Fruit fly (Drosophila melanogaster): ENCODE data around the gene Trpgamma.

Gene Trpgamma

DNA sequence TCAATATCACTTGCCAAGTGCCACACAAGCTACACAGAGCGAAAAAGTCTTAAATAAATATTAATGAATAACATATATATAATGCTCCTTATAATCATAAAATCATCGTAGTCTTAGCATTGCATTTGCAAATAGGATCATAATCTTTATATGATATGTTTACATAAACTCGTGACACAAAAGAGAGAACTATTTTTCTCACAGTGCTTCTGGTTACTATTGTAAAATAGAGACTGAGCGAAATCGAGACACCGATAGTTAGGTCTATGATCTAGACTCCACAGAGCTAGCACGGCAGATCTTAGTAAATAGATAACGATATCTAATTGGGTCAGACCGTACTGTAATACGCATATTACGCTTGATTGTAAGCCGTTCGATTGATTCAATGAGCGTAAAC lies 33.2 kb upstream of the Trpgamma start:
- TF ChIP-seq CTCF (optimal IDR thresholded peaks at IDR 0.05) (no peak), CG8478 (optimal IDR thresholded peaks at IDR 0.05) (no peak)

- no peak for TF ChIP-seq CG8478 (optimal IDR thresholded peaks at IDR 0.05)
- no peak for TF ChIP-seq CTCF (optimal IDR thresholded peaks at IDR 0.05)
These were observed 30.6 kb upstream of the Trpgamma start for dm6 chr2L:16706882-16707775.

- no peak for TF ChIP-seq CTCF (optimal IDR thresholded peaks at IDR 0.05)
These were observed 27.3 kb upstream of the Trpgamma start for dm6 chr2L:16703753-16704152.

DNA sequence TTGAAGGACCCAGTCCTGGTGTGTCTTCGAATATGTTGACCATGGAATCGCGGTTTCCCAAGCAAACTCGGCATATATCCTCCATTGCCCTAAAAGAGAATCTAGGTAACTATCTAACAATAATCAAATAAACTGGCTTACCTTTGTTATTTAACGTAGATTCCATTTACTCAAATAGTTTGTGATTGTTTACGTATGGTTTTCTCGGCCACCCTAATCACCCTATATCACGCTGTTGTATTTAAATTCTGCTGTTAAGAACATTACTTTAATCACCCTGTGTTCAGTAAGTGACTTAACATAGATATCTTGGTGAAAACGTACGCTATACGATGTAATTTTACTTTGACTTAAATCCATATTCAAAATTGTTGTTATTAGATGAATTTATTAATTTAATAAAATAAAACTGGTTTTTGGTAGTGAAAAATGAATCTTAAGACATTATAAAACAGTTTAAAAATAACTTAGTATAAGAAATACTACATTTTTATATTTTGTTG lies 26.6 kb upstream of the Trpgamma start:
- TF ChIP-seq CTCF (optimal IDR thresholded peaks at IDR 0.05) (no peak), CG8478 (optimal IDR thresholded peaks at IDR 0.05) (no peak)

- TF ChIP-seq CG8478 (optimal IDR thresholded peaks at IDR 0.05), result no peak
- TF ChIP-seq CTCF (optimal IDR thresholded peaks at IDR 0.05), result no peak
These were observed 14.1 kb upstream of the Trpgamma start for dm6 chr2L:16690619-16690908.

dm6 chr2L:16689800-16690618 lies 13.5 kb upstream of the Trpgamma start:
- TF ChIP-seq CTCF (optimal IDR thresholded peaks at IDR 0.05) (no peak), CG8478 (optimal IDR thresholded peaks at IDR 0.05) (no peak)

DNA sequence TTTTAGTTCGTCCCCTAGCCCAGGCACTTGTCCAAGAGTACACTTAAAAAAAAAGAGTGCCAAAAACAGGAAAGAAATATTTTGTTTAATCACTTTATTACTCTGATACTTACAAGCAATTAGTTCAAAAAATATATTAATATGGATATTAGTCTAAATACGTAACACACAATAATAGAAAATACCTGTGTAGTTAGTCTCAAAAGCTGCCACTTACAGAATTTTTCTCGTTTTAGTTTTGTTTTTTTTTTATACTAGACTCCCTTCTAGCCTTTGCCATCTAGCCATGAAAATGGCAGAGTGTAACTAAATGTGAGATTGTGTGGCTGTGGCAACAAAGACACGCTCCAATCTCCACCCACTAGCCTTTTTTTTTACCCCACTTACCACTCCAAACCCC lies 11.4 kb upstream of the Trpgamma start:
- TF ChIP-seq CTCF (optimal IDR thresholded peaks at IDR 0.05) (no peak), CG8478 (optimal IDR thresholded peaks at IDR 0.05) (no peak)

dm6 chr2L:16686412-16687043 lies 10.0 kb upstream of the Trpgamma start:
- no peak for TF ChIP-seq CG8478 (optimal IDR thresholded peaks at IDR 0.05)

DNA sequence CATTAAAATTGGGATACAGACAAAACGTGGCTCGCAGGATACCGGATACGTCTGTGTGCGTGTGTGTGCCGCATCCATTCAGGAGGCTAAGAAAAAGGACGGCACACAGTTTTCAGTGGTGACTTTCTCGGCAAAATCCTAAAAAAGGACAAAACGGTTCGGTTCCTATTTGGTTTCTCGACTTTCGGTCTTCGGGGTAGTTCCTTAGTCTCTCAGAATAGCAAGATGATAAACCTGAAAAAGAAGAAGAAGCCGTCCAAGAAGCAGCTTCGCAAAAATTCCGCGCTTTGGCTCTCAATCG lies 9.1 kb upstream of the Trpgamma start:
- peak in 1 of 2 experiments; percentile 18 for TF ChIP-seq CTCF (optimal IDR thresholded peaks at IDR 0.05)
- TF ChIP-seq CG8478 (optimal IDR thresholded peaks at IDR 0.05), result no peak

DNA sequence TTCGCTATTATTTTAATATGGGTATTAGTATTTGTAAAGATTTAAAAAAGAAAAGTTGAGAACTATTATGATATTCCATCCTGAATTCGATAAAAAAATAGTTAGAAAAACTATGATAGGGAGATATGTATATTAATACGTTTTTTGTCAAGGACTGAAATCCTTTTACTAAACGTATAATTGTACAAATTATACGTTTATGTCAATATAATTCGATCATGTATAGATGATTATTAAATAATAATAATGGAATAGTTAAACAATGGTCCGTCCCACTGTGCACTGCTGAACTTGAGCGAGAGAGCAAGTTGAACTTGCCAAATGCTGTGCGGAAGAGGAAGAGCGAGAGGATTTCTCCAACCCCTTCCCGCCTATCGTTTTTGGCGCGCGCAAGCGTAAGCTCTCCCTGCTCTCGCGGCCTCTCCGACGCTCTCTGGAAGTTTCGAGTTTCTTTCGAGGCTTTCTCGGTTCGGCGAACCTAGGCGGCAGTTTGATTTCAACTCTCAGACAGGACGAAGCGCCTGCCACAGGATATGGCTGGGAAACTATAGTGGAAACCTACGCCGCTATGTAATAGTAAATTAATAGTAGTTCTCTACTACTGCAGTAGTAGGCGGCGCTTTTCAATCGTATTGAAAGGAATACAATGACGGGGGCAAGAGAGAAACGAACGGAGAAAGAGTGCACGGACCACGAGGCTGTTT lies 8.6 kb upstream of the Trpgamma start:
- no peak for TF ChIP-seq CG8478 (optimal IDR thresholded peaks at IDR 0.05)
- TF ChIP-seq CTCF (optimal IDR thresholded peaks at IDR 0.05), result no peak

DNA sequence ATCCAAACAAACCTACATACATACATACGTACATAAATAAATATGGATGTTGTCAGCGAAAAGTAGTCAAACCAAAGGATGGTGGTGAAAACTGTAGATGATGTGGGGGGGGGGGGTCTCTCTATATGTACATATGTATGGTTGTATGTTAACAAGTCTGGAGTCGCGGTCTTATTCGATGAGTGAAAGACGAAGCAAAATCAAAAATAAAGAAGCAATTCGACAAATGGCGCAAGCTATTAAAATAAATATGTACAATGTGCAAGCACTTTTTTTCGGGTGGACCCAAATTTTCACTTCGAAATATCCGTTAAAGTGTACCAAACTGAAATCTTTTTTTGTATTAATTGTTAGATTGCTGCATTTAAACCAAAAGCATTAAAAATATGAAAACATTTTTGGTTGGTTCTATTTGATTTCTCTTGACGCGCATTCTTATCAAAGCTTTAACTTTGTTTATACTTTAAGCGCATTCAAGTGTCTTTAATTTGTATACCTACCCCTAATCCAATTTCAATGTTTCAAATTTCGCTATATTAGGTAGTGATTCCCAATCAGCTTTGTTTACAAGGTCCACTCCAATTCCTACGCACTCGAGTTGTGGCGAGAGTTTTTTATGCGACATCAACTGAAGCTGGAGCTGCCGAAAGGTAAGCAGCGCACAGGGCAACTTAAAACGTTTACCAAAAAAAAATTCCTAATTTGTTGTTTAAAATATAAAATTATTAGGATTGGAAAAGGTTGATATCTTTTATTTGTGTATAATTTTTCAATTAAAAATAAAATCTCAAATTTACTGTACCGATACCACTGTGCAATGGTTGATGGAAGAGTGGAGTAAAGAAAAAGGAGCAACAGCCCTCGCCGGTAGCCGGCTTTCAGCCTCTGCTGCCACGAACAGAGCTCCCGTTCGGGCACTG lies 7.7 kb upstream of the Trpgamma start, which contains the start of gene CG31807:
Gene CG31807 (minus strand): TSS at position 51 of the 920 bp plus-strand sequence.
- TF ChIP-seq CTCF (optimal IDR thresholded peaks at IDR 0.05) (no peak), CG8478 (optimal IDR thresholded peaks at IDR 0.05) (no peak)

DNA sequence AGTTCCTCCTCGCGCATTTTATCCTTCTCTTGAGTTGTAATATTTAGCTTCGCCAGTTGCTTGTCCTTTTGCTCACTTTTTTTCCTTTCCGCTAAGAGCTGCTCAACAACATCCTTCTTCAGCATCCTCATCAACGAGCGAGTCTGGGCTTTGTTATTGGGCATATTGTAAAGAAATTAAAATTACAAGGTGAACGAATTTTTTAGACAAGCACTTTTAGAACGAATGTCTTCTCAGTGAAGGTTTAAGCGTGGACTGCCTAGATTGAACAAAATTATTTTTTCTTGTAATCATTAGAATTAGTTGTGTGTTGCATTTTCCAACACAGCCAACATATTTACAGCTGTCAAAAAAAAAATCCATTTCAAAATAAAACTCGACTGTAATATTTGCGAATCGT lies 5.7 kb upstream of the Trpgamma start, which contains the start of gene CG33552:
Gene CG33552 (plus strand): TSS at position 301 of the 400 bp plus-strand sequence.
- TF ChIP-seq CTCF (optimal IDR thresholded peaks at IDR 0.05), result no peak
- TF ChIP-seq CG8478 (optimal IDR thresholded peaks at IDR 0.05), result no peak

DNA sequence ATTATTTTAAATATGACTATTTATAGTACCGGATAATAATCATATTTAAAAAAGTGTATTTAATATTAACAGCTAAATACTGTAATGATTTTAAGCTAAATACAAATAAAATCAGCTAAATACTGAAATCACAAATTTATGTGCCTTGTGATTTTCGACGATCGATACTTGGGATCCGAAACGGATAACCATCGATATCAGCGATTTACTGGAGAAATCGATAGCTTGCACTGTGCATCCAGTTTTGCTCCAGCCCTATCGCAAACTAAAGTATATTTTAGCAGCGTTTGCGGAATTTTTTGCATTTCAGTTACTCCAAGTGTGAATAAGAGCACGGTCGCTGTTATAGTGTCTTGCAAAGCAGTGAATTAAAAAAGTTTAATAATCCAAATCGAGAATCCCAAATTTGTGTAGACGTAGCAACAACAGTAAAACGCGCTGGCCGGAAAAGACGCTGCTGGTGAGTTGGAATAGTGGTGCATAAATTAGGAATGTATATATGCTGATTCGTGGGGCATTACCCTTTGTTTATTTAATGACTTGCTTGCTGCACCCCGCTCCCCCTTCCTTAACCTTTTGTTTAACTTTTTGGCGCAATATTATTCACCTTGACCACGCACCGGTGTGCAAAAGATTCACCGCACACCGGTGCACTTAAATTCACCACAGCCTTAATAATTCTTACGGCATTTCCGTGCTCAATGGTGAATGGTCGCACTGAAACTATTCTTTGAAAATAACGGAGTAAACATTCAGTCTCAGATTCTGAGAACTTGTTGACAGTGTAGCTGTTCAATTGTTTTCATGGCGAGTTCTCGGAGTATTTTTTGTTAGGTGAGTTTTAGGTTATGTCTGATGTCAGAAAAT lies 3.5 kb upstream of the Trpgamma start, which contains the start of the genes grp and squ:
Gene grp (plus strand): TSS at position 238 of the 867 bp plus-strand sequence.
Gene squ (plus strand): TSS at position 238 of the 867 bp plus-strand sequence.
- TF ChIP-seq CG8478 (optimal IDR thresholded peaks at IDR 0.05) (no peak), CTCF (optimal IDR thresholded peaks at IDR 0.05) (peak in 1 of 2 experiments; percentile 27)
